Worm (Caenorhabditis elegans): ENCODE results near the gene dnj-13.

DNA sequence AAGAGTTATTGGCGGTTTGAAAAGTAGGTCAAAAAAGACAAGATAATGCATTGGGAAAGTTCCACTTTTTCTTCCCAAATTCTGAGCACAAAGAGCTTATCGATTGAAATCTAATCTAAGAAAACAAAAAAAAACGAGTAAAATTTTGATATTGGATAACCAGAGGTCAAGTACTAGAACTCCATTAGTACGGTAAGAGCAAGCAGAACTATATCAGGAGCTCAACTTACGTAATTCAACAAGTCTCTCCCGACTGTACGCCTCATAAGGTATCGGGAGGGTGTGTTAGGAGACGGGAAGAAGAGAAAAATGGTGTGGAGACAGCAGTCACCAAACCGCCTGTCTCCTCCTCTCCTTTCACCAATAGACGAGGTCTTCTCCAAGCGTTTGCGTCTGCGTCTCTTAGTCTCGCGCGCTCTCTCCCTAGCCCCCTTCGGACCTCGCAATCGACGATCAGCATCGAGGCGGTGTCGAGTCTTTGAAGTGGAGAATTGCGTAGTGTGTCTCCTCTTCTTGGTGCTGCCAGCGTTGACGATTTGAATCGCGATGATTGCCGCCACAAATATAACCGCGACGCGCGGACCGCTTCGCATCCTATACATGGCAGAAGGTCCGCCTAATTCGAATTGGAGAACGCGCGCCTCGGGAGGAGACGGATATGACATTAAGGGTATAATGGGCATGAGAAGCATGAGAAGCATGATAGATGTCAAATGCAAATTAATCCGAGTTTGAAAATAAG lies 21.6 kb downstream of the dnj-13 start, which contains the start of gene F54D5.5:
- TF ChIP-seq snpc-4 (tag; optimal IDR thresholded peaks at IDR 0.05), result no peak
- TF ChIP-seq hlh-4 (tag; optimal IDR thresholded peaks at IDR 0.05), result no peak
- no peak for TF ChIP-seq sup-37 (GFP tag; optimal IDR thresholded peaks at IDR 0.05)

Measured in whole organism, L1 larva.